Fruit fly (Drosophila melanogaster) whole organism, embryonic: Measurements from ENCODE around the gene Cp110.

ENCODE experiments used
- CG10431 ChIP-seq: fragments of 200-800 bp; sonication (Bioruptor generic); optimal IDR thresholded peaks from 3 replicates; lab custom pipeline; 2018; ENCODE audit warnings: missing biosample characterization, mild to moderate bottlenecking, missing genetic modification characterization
- CG11247 ChIP-seq: fragments of 200-800 bp; sonication (Bioruptor generic); IDR thresholded peaks from 2 replicates; pipeline ENCODE4 v1.3.6; 2022; ENCODE audit warnings: missing biosample characterization, missing genetic modification characterization
- CG11398 ChIP-seq: fragments of 200-800 bp; sonication (Bioruptor generic); optimal IDR thresholded peaks from 2 replicates; lab custom pipeline; 2016; ENCODE audit warnings: missing biosample characterization, missing genetic modification characterization
- CG12071 ChIP-seq: fragments of 200-800 bp; sonication (Bioruptor generic); optimal IDR thresholded peaks from 3 replicates; lab custom pipeline; 2018; ENCODE audit warnings: missing biosample characterization, mild to moderate bottlenecking, missing genetic modification characterization
- CG12219 ChIP-seq: fragments of 200-800 bp; sonication (Bioruptor generic); optimal IDR thresholded peaks from 3 replicates; lab custom pipeline; 2018; ENCODE audit warnings: missing biosample characterization, mild to moderate bottlenecking, missing genetic modification characterization
- CG12391 ChIP-seq: fragments of 200-800 bp; sonication (Bioruptor generic); optimal IDR thresholded peaks from 3 replicates; lab custom pipeline; 2018; ENCODE audit warnings: missing biosample characterization, mild to moderate bottlenecking, missing genetic modification characterization, moderate library complexity
- CG16779 ChIP-seq: fragments of 200-800 bp; sonication (Bioruptor generic); IDR thresholded peaks from 2 replicates; pipeline ENCODE4 v1.3.6; 2022; ENCODE audit warnings: missing biosample characterization, missing genetic modification characterization
- CG17361 ChIP-seq: fragments of 200-800 bp; sonication (Bioruptor generic); IDR thresholded peaks from 3 replicates; pipeline ENCODE4 v1.3.6; 2022; ENCODE audit warnings: missing biosample characterization, missing genetic modification characterization
- CG17912 ChIP-seq: fragments of 200-800 bp; sonication (Bioruptor generic); optimal IDR thresholded peaks from 2 replicates; lab custom pipeline; 2018; ENCODE audit warnings: missing biosample characterization, mild to moderate bottlenecking, missing genetic modification characterization
- CG2120 ChIP-seq: fragments of 200-800 bp; sonication (Bioruptor generic); optimal IDR thresholded peaks from 3 replicates; lab custom pipeline; 2016; ENCODE audit warnings: missing biosample characterization, missing genetic modification characterization
- CG2678 ChIP-seq: fragments of 200-800 bp; sonication (Bioruptor generic); optimal IDR thresholded peaks from 3 replicates; lab custom pipeline; 2019; ENCODE audit warnings: missing biosample characterization, mild to moderate bottlenecking, missing genetic modification characterization, moderate library complexity
- CG3407 ChIP-seq: fragments of 200-800 bp; sonication (Bioruptor generic); optimal IDR thresholded peaks from 2 replicates; lab custom pipeline; 2018; ENCODE audit warnings: missing biosample characterization, mild to moderate bottlenecking, missing genetic modification characterization
- CG42726 ChIP-seq: fragments of 200-800 bp; sonication (Bioruptor generic); IDR thresholded peaks from 2 replicates; pipeline ENCODE4 v1.3.6; 2022; ENCODE audit warnings: missing biosample characterization, missing genetic modification characterization; ENCODE audit not compliant: partially characterized antibody
- CG7745 ChIP-seq: fragments of 200-800 bp; sonication (Bioruptor generic); optimal IDR thresholded peaks from 2 replicates; lab custom pipeline; 2018; ENCODE audit warnings: missing biosample characterization, mild to moderate bottlenecking, missing genetic modification characterization, moderate library complexity
- CG8944 ChIP-seq: fragments of 200-800 bp; sonication (Bioruptor generic); optimal IDR thresholded peaks from 3 replicates; lab custom pipeline; 2016; ENCODE audit warnings: missing biosample characterization, missing genetic modification characterization
- CG9817 ChIP-seq: fragments of 200-800 bp; sonication (Bioruptor generic); optimal IDR thresholded peaks from 2 replicates; lab custom pipeline; 2018; ENCODE audit warnings: missing biosample characterization, mild to moderate bottlenecking, missing genetic modification characterization, moderate library complexity
- CG9876 ChIP-seq: fragments of 200-800 bp; sonication (Bioruptor generic); optimal IDR thresholded peaks from 2 replicates; lab custom pipeline; 2016; ENCODE audit warnings: missing biosample characterization, missing genetic modification characterization
- Camta ChIP-seq: fragments of 200-800 bp; sonication (Bioruptor generic); optimal IDR thresholded peaks from 2 replicates; lab custom pipeline; 2016; ENCODE audit warnings: missing biosample characterization, missing genetic modification characterization
- Gug ChIP-seq: fragments of 200-800 bp; sonication (Bioruptor generic); IDR thresholded peaks from 4 replicates; pipeline ENCODE4 v1.3.6; 2022; ENCODE audit warnings: missing biosample characterization, missing genetic modification characterization
- H15 ChIP-seq: fragments of 200-800 bp; sonication (Bioruptor generic); IDR thresholded peaks from 3 replicates; pipeline ENCODE4 v1.3.6; 2022; ENCODE audit warnings: missing biosample characterization, missing genetic modification characterization
- Hey ChIP-seq: fragments of 200-800 bp; sonication (Bioruptor generic); optimal IDR thresholded peaks from 3 replicates; lab custom pipeline; 2018; ENCODE audit warnings: missing biosample characterization, mild to moderate bottlenecking, missing genetic modification characterization
- Med ChIP-seq: fragments of 200-800 bp; sonication (Bioruptor generic); peaks from one replicate; lab custom pipeline; 2016; ENCODE audit warnings: missing biosample characterization, missing genetic modification characterization, mild to moderate bottlenecking, inconsistent platforms, moderate library complexity
- Nf-YB ChIP-seq: fragments of 200-800 bp; sonication (Bioruptor generic); optimal IDR thresholded peaks from 3 replicates; lab custom pipeline; 2019; ENCODE audit warnings: missing biosample characterization, mild to moderate bottlenecking, missing genetic modification characterization, moderate library complexity
- Nf-YC ChIP-seq: fragments of 200-800 bp; optimal IDR thresholded peaks from 3 replicates; lab custom pipeline; 2019; ENCODE audit warnings: missing biosample characterization, mild to moderate bottlenecking, missing genetic modification characterization, moderate library complexity
- Oli ChIP-seq: fragments of 200-800 bp; sonication (Bioruptor generic); optimal IDR thresholded peaks from 2 replicates; lab custom pipeline; 2018; ENCODE audit warnings: missing biosample characterization, mild to moderate bottlenecking, missing genetic modification characterization, moderate library complexity
- Pdp1 ChIP-seq, 2 experiments: fragments of 200-800 bp; sonication (Bioruptor generic); optimal IDR thresholded peaks; 3 replicates each; lab custom pipeline; 2016; ENCODE audit warnings: missing biosample characterization in 2 of 2, missing genetic modification characterization in 2 of 2, mild to moderate bottlenecking in 1 of 2, moderate library complexity in 1 of 2
- Ptx1 ChIP-seq: fragments of 200-800 bp; sonication (Bioruptor generic); IDR thresholded peaks from 2 replicates; pipeline ENCODE4 v1.3.6; 2022; ENCODE audit warnings: missing biosample characterization, missing genetic modification characterization
- Xbp1 ChIP-seq: fragments of 200-800 bp; sonication (Bioruptor generic); optimal IDR thresholded peaks from 3 replicates; lab custom pipeline; 2016; ENCODE audit warnings: missing biosample characterization, mild to moderate bottlenecking, missing genetic modification characterization
- Xrp1 ChIP-seq: fragments of 200-800 bp; sonication (Bioruptor generic); IDR thresholded peaks from 2 replicates; pipeline ENCODE4 v1.3.6; 2022; ENCODE audit warnings: missing biosample characterization, missing genetic modification characterization
- amos ChIP-seq: fragments of 200-800 bp; sonication (Bioruptor generic); IDR thresholded peaks from 2 replicates; pipeline ENCODE4 v1.3.6; 2022; ENCODE audit warnings: missing biosample characterization, missing genetic modification characterization; ENCODE audit not compliant: partially characterized antibody
- bigmax ChIP-seq: fragments of 200-800 bp; sonication (Bioruptor generic); optimal IDR thresholded peaks from 2 replicates; lab custom pipeline; 2018; ENCODE audit warnings: missing biosample characterization, mild to moderate bottlenecking, missing genetic modification characterization
- br ChIP-seq: fragments of >200 bp; optimal IDR thresholded peaks from 2 replicates; lab custom pipeline; 2017
- cas ChIP-seq: fragments of 200-800 bp; sonication (Bioruptor generic); IDR thresholded peaks from 2 replicates; pipeline ENCODE4 v1.3.6; 2022; ENCODE audit warnings: missing biosample characterization, missing genetic modification characterization
- ci ChIP-seq: fragments of 200-800 bp; sonication (Bioruptor generic); IDR thresholded peaks from 3 replicates; pipeline ENCODE4 v1.3.6; 2022; ENCODE audit warnings: missing biosample characterization, missing genetic modification characterization
- corto ChIP-seq: fragments of 200-800 bp; sonication (Bioruptor generic); optimal IDR thresholded peaks from 2 replicates; lab custom pipeline; 2016; ENCODE audit warnings: missing biosample characterization, mild to moderate bottlenecking, missing genetic modification characterization, moderate library complexity
- dpn ChIP-seq, 2 experiments: fragments of 200-800 bp; sonication (Bioruptor generic); optimal IDR thresholded peaks; 3 replicates each; lab custom pipeline; 2016; ENCODE audit warnings: missing biosample characterization in 2 of 2, missing genetic modification characterization in 2 of 2
- dysf ChIP-seq: fragments of 200-800 bp; sonication (Bioruptor generic); IDR thresholded peaks from 3 replicates; pipeline ENCODE4 v1.3.6; 2022; ENCODE audit warnings: missing biosample characterization, missing genetic modification characterization
- ems ChIP-seq: fragments of 200-800 bp; sonication (Bioruptor generic); optimal IDR thresholded peaks from 3 replicates; lab custom pipeline; 2016; ENCODE audit warnings: missing biosample characterization, missing genetic modification characterization
- her ChIP-seq: fragments of 200-800 bp; sonication (Bioruptor generic); optimal IDR thresholded peaks from 2 replicates; lab custom pipeline; 2016; ENCODE audit warnings: missing biosample characterization, missing genetic modification characterization
- jing ChIP-seq: fragments of 200-800 bp; sonication (Bioruptor generic); optimal IDR thresholded peaks from 2 replicates; lab custom pipeline; 2018; ENCODE audit warnings: missing biosample characterization, mild to moderate bottlenecking, missing genetic modification characterization
- kah ChIP-seq: fragments of 200-800 bp; sonication (Bioruptor generic); optimal IDR thresholded peaks from 2 replicates; lab custom pipeline; 2018; ENCODE audit warnings: missing biosample characterization, mild to moderate bottlenecking, missing genetic modification characterization
- lbe ChIP-seq: fragments of 200-800 bp; sonication (Bioruptor generic); optimal IDR thresholded peaks from 2 replicates; lab custom pipeline; 2016; ENCODE audit warnings: missing biosample characterization, mild to moderate bottlenecking, missing genetic modification characterization
- nerfin-1 ChIP-seq: fragments of 200-800 bp; sonication (Bioruptor generic); optimal IDR thresholded peaks from 3 replicates; lab custom pipeline; 2019; ENCODE audit warnings: missing biosample characterization, mild to moderate bottlenecking, missing genetic modification characterization, moderate library complexity
- nom ChIP-seq: fragments of 200-800 bp; sonication (Bioruptor generic); optimal IDR thresholded peaks from 2 replicates; lab custom pipeline; 2017; ENCODE audit warnings: missing biosample characterization, missing genetic modification characterization, mild to moderate bottlenecking, moderate library complexity, missing genetic modification reagents
- odd ChIP-seq: fragments of 200-800 bp; sonication (Bioruptor generic); optimal IDR thresholded peaks from 2 replicates; lab custom pipeline; 2017; ENCODE audit warnings: missing biosample characterization, mild to moderate bottlenecking, missing genetic modification characterization
- phol ChIP-seq: fragments of 200-800 bp; sonication (Bioruptor generic); optimal IDR thresholded peaks from 3 replicates; lab custom pipeline; 2018; ENCODE audit warnings: missing biosample characterization, mild to moderate bottlenecking, missing genetic modification characterization, moderate library complexity
- row ChIP-seq: fragments of 200-800 bp; sonication (Bioruptor generic); IDR thresholded peaks from 3 replicates; pipeline ENCODE4 v1.3.6; 2022; ENCODE audit warnings: missing biosample characterization, missing genetic modification characterization
- sima ChIP-seq: fragments of 200-800 bp; sonication (Bioruptor generic); optimal IDR thresholded peaks from 2 replicates; lab custom pipeline; 2016; ENCODE audit warnings: missing biosample characterization, missing genetic modification characterization
- sna ChIP-seq: fragments of 200-800 bp; sonication (Bioruptor generic); IDR thresholded peaks from 2 replicates; pipeline ENCODE4 v1.3.6; 2022; ENCODE audit warnings: missing biosample characterization, missing genetic modification characterization; ENCODE audit not compliant: partially characterized antibody
- tgo ChIP-seq: fragments of 200-800 bp; sonication (Bioruptor generic); IDR thresholded peaks from 3 replicates; pipeline ENCODE4 v1.3.6; 2022; ENCODE audit warnings: missing biosample characterization, missing genetic modification characterization
- ttk ChIP-seq: fragments of 200-800 bp; sonication (Bioruptor generic); IDR thresholded peaks from 2 replicates; pipeline ENCODE4 v2.1.2; 2022; ENCODE audit warnings: missing biosample characterization, missing genetic modification characterization
- unc-4 ChIP-seq: fragments of 200-800 bp; sonication (Bioruptor generic); IDR thresholded peaks from 2 replicates; pipeline ENCODE4 v1.3.6; 2022; ENCODE audit warnings: missing biosample characterization, missing genetic modification characterization; ENCODE audit not compliant: partially characterized antibody

Cp110 gene

dm6 chrX:22509085-22509484 is 27.2 kb downstream of the Cp110 start (continued):
- TF ChIP-seq row (GFP tag; lab: Robert Waterston, UW) (peak; percentile 49), Xrp1 (GFP tag; lab: Robert Waterston, UW) (peak; percentile 27; the same call in 1 of the 2 replicates), Xbp1 (GFP tag; lab: Kevin White, UChicago) (peak; percentile 34), cas (GFP tag; lab: Robert Waterston, UW) (no peak), Camta (GFP tag; lab: Kevin White, UChicago) (no peak), ci (GFP tag; lab: Robert Waterston, UW) (0 out of 3 replicates have a peak, but pooled peaks have one; percentile 12), CG11247 (GFP tag; lab: Robert Waterston, UW) (no peak), CG12071 (GFP tag; lab: Kevin White, UChicago) (no peak), sima (GFP tag; lab: Kevin White, UChicago) (no peak), bigmax (GFP tag; lab: Kevin White, UChicago) (no peak), unc-4 (GFP tag; lab: Robert Waterston, UW) (no peak), CG10431 (no peak), phol (tag; lab: Kevin White, UChicago) (peak; percentile 58), Nf-YB (GFP tag; lab: Kevin White, UChicago) (no peak), ems (no peak), CG2120 (GFP tag; lab: Kevin White, UChicago) (no peak), CG42726 (GFP tag; lab: Robert Waterston, UW) (no peak), dpn (GFP tag; optimal IDR thresholded peaks at IDR 0.05; lab: Kevin White, UChicago) (peak; percentile 5), Oli (peak; percentile 50), Pdp1 (GFP tag; optimal IDR thresholded peaks at IDR 0.05; lab: Kevin White, UChicago) (peak; percentile 10 to 20), CG11398 (GFP tag; lab: Kevin White, UChicago) (no peak), CG12391 (tag; lab: Kevin White, UChicago) (no peak), sna (GFP tag; lab: Robert Waterston, UW) (no peak), CG3407 (GFP tag; lab: Kevin White, UChicago) (peak; percentile 0), ttk (GFP tag; lab: Robert Waterston, UW) (no peak), Ptx1 (GFP tag; lab: Robert Waterston, UW) (no peak), nom (GFP tag; lab: Kevin White, UChicago) (no peak), CG17361 (peak; percentile 43; the same call in 1 of the 3 replicates), CG17912 (GFP tag; lab: Kevin White, UChicago) (no peak), nerfin-1 (tag; lab: Kevin White, UChicago) (no peak), Gug (GFP tag; lab: Robert Waterston, UW) (no peak), CG8944 (peak; percentile 2), CG16779 (no peak), her (no peak), br (lab: Kevin White, UChicago) (no peak), kah (GFP tag; lab: Kevin White, UChicago) (no peak), dysf (GFP tag; lab: Robert Waterston, UW) (peak; percentile 32; the same call in 2 of the 3 replicates), tgo (GFP tag; lab: Robert Waterston, UW) (no peak), odd (GFP tag; lab: Kevin White, UChicago) (no peak), jing (GFP tag; lab: Kevin White, UChicago) (no peak), CG2678 (no peak), Med (GFP tag; lab: Kevin White, UChicago) (peak; percentile 75), corto (GFP tag; lab: Kevin White, UChicago) (no peak), CG9817 (tag; lab: Kevin White, UChicago) (no peak), Nf-YC (tag; lab: Kevin White, UChicago) (no peak), lbe (GFP tag; lab: Kevin White, UChicago) (no peak), amos (GFP tag; lab: Robert Waterston, UW) (no peak), CG12219 (GFP tag; lab: Kevin White, UChicago) (no peak), CG7745 (tag; lab: Kevin White, UChicago) (no peak), CG9876 (GFP tag; lab: Kevin White, UChicago) (no peak), Hey (tag; lab: Kevin White, UChicago) (no peak), H15 (GFP tag; lab: Robert Waterston, UW) (no peak)
